Worm (Caenorhabditis elegans) whole organism, L4/young adult: ENCODE results near the gene clec-184.
A peak's percentile ranks its signal among the peaks of the same experiment; 100 is the strongest.
"Not testable (repeated sequence)": the region's sequence is repeated elsewhere in the genome, so short reads cannot be mapped to it uniquely, and the experiment has no call there.

Source experiments
- W03F9.2 ChIP-seq: fragments of 150-350 bp; optimal IDR thresholded peaks from 2 replicates; lab custom pipeline; 2014; ENCODE audit warnings: missing biosample characterization, missing genetic modification characterization
- dao-5 ChIP-seq: sonication (generic microtip); optimal IDR thresholded peaks from 2 replicates; lab custom pipeline; 2016; ENCODE audit warnings: missing genotype, missing genetic modification characterization, moderate library complexity, missing compliant biosample characterization
- him-1 ChIP-seq: sonication (generic microtip); optimal IDR thresholded peaks from 2 replicates; lab custom pipeline; 2016; ENCODE audit warnings: missing genotype, missing genetic modification reagents, missing genetic modification characterization, missing compliant biosample characterization

Gene clec-184

ce11 chrIV:12445463-12445934 is 13.1 kb downstream of the clec-184 start, which contains the start of gene C25G4.3:
Gene C25G4.3, minus strand, starts transcription at chrIV:12445884.
- TF ChIP-seq dao-5 (tag; lab: Kevin White, UChicago) = no peak
- no peak for TF ChIP-seq him-1 (tag; lab: Kevin White, UChicago)
- TF ChIP-seq W03F9.2 = no peak

- TF ChIP-seq W03F9.2 (peak; percentile 7), dao-5 (tag; lab: Kevin White, UChicago) (no peak), him-1 (tag; lab: Kevin White, UChicago) (no peak)
These were observed 18.9 kb downstream of the clec-184 start, which contains the start of gene dpy-26 for ce11 chrIV:12451225-12451831. Gene dpy-26, minus strand, starts transcription at chrIV:12451335.

ce11 chrIV:12454115-12454514 is 21.7 kb downstream of the clec-184 start, which contains the start of gene spe-44:
Gene spe-44, minus strand, starts transcription at chrIV:12454215.
- TF ChIP-seq W03F9.2 (no peak), dao-5 (tag; lab: Kevin White, UChicago) (no peak), him-1 (tag; lab: Kevin White, UChicago) (no peak)

ce11 chrIV:12454750-12455149 is 22.3 kb downstream of the clec-184 start, which contains the start of gene smz-1:
Gene smz-1, plus strand, starts transcription at chrIV:12455050.
- TF ChIP-seq him-1 (tag; lab: Kevin White, UChicago) (no peak), dao-5 (tag; lab: Kevin White, UChicago) (no peak), W03F9.2 (no peak)

- TF ChIP-seq dao-5 (tag; lab: Kevin White, UChicago) (no peak), W03F9.2 (no peak), him-1 (tag; lab: Kevin White, UChicago) (no peak)
These were observed 24.2 kb downstream of the clec-184 start, which contains the start of gene C25G4.7 for ce11 chrIV:12456613-12457012. Gene C25G4.7, plus strand, starts transcription at chrIV:12456913.

- TF ChIP-seq him-1 (tag; lab: Kevin White, UChicago) (no peak), dao-5 (tag; lab: Kevin White, UChicago) (no peak), W03F9.2 (no peak)
These were observed 30.9 kb downstream of the clec-184 start, which contains the start of gene C25G4.8 for ce11 chrIV:12463370-12463769. Gene C25G4.8, minus strand, starts transcription at chrIV:12463470.

- no peak for TF ChIP-seq W03F9.2
- TF ChIP-seq dao-5 (tag; lab: Kevin White, UChicago) = no peak
- TF ChIP-seq him-1 (tag; lab: Kevin White, UChicago) = no peak
These were observed 32.4 kb downstream of the clec-184 start for ce11 chrIV:12464822-12465221.

ce11 chrIV:12467761-12468160 is 35.3 kb downstream of the clec-184 start:
- TF ChIP-seq dao-5 (tag; lab: Kevin White, UChicago) = no peak
- no peak for TF ChIP-seq him-1 (tag; lab: Kevin White, UChicago)
- no peak for TF ChIP-seq W03F9.2

- TF ChIP-seq W03F9.2 (no peak), dao-5 (tag; lab: Kevin White, UChicago) (no peak), him-1 (tag; lab: Kevin White, UChicago) (no peak)
These were observed 35.9 kb downstream of the clec-184 start, which contains the start of gene igdb-2 for ce11 chrIV:12468359-12468758. Gene igdb-2, plus strand, starts transcription at chrIV:12468659.

- not testable (repeated sequence) for TF ChIP-seq dao-5 (tag; lab: Kevin White, UChicago); him-1 (tag; lab: Kevin White, UChicago); W03F9.2
These were observed 44.5 kb downstream of the clec-184 start, which contains the start of gene T04A11.1 for ce11 chrIV:12476942-12477341. Gene T04A11.1, minus strand, starts transcription at chrIV:12477042.

- not testable (repeated sequence) for TF ChIP-seq dao-5 (tag; lab: Kevin White, UChicago); him-1 (tag; lab: Kevin White, UChicago); W03F9.2
These were observed 46.3 kb downstream of the clec-184 start, which contains the start of gene igdb-1 for ce11 chrIV:12478711-12479110. Gene igdb-1, plus strand, starts transcription at chrIV:12479011.

ce11 chrIV:12484479-12484878 is 52.0 kb downstream of the clec-184 start, which contains the start of gene T04A11.4:
Gene T04A11.4, minus strand, starts transcription at chrIV:12484579.
- not testable (repeated sequence) for TF ChIP-seq dao-5 (tag; lab: Kevin White, UChicago); him-1 (tag; lab: Kevin White, UChicago); W03F9.2
